Fruit fly (Drosophila melanogaster) whole organism, adult: Measurements from ENCODE around the gene CG33645.

ENCODE experiments used
- CG11617 ChIP-seq: fragments of 200-800 bp; sonication (Bioruptor generic); optimal IDR thresholded peaks from 2 replicates; lab custom pipeline; 2017; ENCODE audit warnings: mild to moderate bottlenecking, missing biosample characterization, missing genetic modification reagents, missing genetic modification characterization
- CG12768 ChIP-seq: fragments of 200-800 bp; sonication (Bioruptor generic); optimal IDR thresholded peaks from 2 replicates; lab custom pipeline; 2017; ENCODE audit warnings: missing biosample characterization, missing genetic modification characterization, mild to moderate bottlenecking, moderate library complexity, missing genetic modification reagents
- CG14711 ChIP-seq: fragments of 200-800 bp; sonication (Bioruptor generic); optimal IDR thresholded peaks from 2 replicates; lab custom pipeline; 2018; ENCODE audit warnings: missing biosample characterization, mild to moderate bottlenecking, missing genetic modification characterization, moderate library complexity
- CG1620 ChIP-seq: fragments of 200-800 bp; sonication (Bioruptor generic); optimal IDR thresholded peaks from 2 replicates; lab custom pipeline; 2016; ENCODE audit warnings: missing biosample characterization, missing genetic modification characterization
- CG33017 ChIP-seq: fragments of 200-800 bp; sonication (Bioruptor generic); optimal IDR thresholded peaks from 2 replicates; lab custom pipeline; 2018; ENCODE audit warnings: missing biosample characterization, mild to moderate bottlenecking, missing genetic modification characterization, moderate library complexity
- CG5204 ChIP-seq: fragments of 200-800 bp; sonication (Bioruptor generic); optimal IDR thresholded peaks from 2 replicates; lab custom pipeline; 2016; ENCODE audit warnings: missing biosample characterization, missing genetic modification characterization
- CG7045 ChIP-seq: fragments of 200-800 bp; sonication (Bioruptor generic); optimal IDR thresholded peaks from 2 replicates; lab custom pipeline; 2017; ENCODE audit warnings: missing biosample characterization, mild to moderate bottlenecking, missing genetic modification characterization
- CG7101 ChIP-seq: fragments of 200-800 bp; sonication (Bioruptor generic); optimal IDR thresholded peaks from 2 replicates; lab custom pipeline; 2018; ENCODE audit warnings: missing biosample characterization, mild to moderate bottlenecking, missing genetic modification characterization, moderate library complexity
- Clk ChIP-seq: fragments of 200-800 bp; sonication (Bioruptor generic); optimal IDR thresholded peaks from 2 replicates; lab custom pipeline; 2017; ENCODE audit warnings: missing biosample characterization, missing genetic modification characterization
- Crg-1 ChIP-seq: fragments of 200-800 bp; sonication (Bioruptor generic); optimal IDR thresholded peaks from 2 replicates; lab custom pipeline; 2016; ENCODE audit warnings: missing biosample characterization, missing genetic modification characterization
- Hr96 ChIP-seq: fragments of 200-800 bp; sonication (Bioruptor generic); optimal IDR thresholded peaks from 2 replicates; lab custom pipeline; 2016; ENCODE audit warnings: missing biosample characterization, missing genetic modification characterization
- Mnt ChIP-seq: fragments of 200-800 bp; sonication (Bioruptor generic); optimal IDR thresholded peaks from 2 replicates; lab custom pipeline; 2016; ENCODE audit warnings: missing biosample characterization, mild to moderate bottlenecking, missing genetic modification characterization
- bab1 ChIP-seq: fragments of 200-800 bp; sonication (Bioruptor generic); optimal IDR thresholded peaks from 3 replicates; lab custom pipeline; 2019; ENCODE audit warnings: missing biosample characterization, mild to moderate bottlenecking, missing genetic modification characterization, moderate library complexity
- cic ChIP-seq: fragments of 200-800 bp; sonication (Bioruptor generic); optimal IDR thresholded peaks from 2 replicates; lab custom pipeline; 2017; ENCODE audit warnings: missing biosample characterization, mild to moderate bottlenecking, missing genetic modification characterization, moderate library complexity
- cnc ChIP-seq, 2 experiments: fragments of >200 bp; optimal IDR thresholded peaks; 2 replicates each; lab custom pipeline; 2017
- kay ChIP-seq: fragments of 200-800 bp; sonication (Bioruptor generic); peaks from one replicate; lab custom pipeline; 2016; ENCODE audit warnings: missing biosample characterization, missing genetic modification characterization, borderline replicate concordance
- ovo ChIP-seq: fragments of 200-800 bp; sonication (Bioruptor generic); optimal IDR thresholded peaks from 2 replicates; lab custom pipeline; 2016; ENCODE audit warnings: missing biosample characterization, missing genetic modification characterization
- pad ChIP-seq: fragments of 200-800 bp; sonication (Bioruptor generic); optimal IDR thresholded peaks from 3 replicates; lab custom pipeline; 2017; ENCODE audit warnings: missing biosample characterization, missing genetic modification characterization, mild to moderate bottlenecking, moderate library complexity, missing genetic modification reagents
- tj ChIP-seq: fragments of 200-800 bp; sonication (Bioruptor generic); optimal IDR thresholded peaks from 3 replicates; lab custom pipeline; 2017; ENCODE audit warnings: missing biosample characterization, mild to moderate bottlenecking, missing genetic modification characterization, moderate library complexity
- toe ChIP-seq: fragments of 200-800 bp; sonication (Bioruptor generic); optimal IDR thresholded peaks from 2 replicates; lab custom pipeline; 2016; ENCODE audit warnings: missing biosample characterization, missing genetic modification characterization

CG33645 gene

DNA sequence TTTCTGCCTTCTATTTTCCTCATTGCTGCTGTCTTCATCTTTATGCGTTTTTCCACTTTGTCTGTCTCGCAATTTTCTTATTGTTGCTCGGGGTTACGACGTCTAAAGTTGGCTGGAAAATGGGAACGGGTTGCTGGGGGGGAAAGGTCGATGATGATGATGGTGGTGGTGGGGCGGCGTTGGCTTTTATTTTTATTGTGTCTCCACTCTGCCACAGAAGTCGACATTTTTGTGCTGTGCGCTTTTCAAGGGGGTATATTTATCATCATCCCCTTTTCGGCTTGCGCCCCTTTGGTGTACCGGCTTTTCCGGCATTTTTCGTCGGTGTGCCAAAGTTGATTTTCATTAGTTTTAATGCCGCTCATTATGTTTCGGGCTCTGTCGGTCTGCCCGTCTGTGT lies 22.8 kb downstream of the CG33645 start:
- TF ChIP-seq cnc (optimal IDR thresholded peaks at IDR 0.05; lab: Kevin White, UChicago), result no peak
- TF ChIP-seq CG11617, result no peak
- no peak for TF ChIP-seq CG12768 (GFP tag; lab: Kevin White, UChicago)
- no peak for TF ChIP-seq pad
- TF ChIP-seq CG7045 (GFP tag; lab: Kevin White, UChicago), result no peak
- TF ChIP-seq CG14711 (tag; lab: Kevin White, UChicago), result no peak
- no peak for TF ChIP-seq Hr96
- no peak for TF ChIP-seq CG1620 (GFP tag; lab: Kevin White, UChicago)
- no peak for TF ChIP-seq ovo
- no peak for TF ChIP-seq bab1 (GFP tag; lab: Kevin White, UChicago)

DNA sequence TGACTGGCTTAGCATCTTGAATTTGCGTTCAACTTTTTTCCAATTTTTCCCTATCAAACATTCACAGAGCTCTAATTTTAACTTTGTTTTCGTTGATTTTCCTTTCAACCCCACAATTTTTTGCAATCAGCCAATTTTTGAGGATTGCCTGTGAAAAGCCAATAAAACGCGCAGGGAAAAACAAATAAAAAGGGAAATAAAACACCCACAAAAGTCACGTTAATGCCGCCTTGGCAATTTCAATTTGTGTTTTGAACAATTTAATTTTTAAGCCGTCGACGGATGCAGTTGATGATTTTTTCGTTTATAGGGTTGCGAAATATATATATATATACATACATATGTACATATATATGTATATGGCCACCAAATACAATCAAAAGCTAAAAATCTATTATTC lies 36.3 kb downstream of the CG33645 start:
- TF ChIP-seq tj (GFP tag; lab: Kevin White, UChicago) (peak; percentile 61), kay (GFP tag; lab: Kevin White, UChicago) (peak; percentile 55), CG7101 (tag; lab: Kevin White, UChicago) (no peak), CG5204 (no peak), Crg-1 (GFP tag; lab: Kevin White, UChicago) (no peak)

DNA sequence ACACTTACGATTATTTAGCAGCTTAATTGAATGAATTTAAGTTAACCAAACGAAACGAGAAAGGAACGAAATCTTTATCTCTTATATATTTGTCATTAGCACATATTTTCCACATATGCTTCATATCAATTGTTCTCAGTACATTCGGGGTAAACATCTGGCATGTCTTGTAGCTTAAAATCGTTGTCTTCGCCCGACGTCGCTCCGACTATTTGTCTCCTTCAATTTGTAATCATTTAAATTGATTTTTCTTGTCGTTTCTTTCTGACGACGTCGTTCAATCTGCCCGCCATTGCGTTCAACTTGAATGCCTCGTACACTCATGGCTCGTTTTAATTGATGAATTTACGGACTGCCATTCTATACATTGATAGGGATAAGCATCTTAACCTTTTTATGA lies 37.4 kb downstream of the CG33645 start:
- TF ChIP-seq bab1 (GFP tag; lab: Kevin White, UChicago) (no peak), CG33017 (tag; lab: Kevin White, UChicago) (no peak), CG14711 (tag; lab: Kevin White, UChicago) (no peak), cic (no peak), CG7101 (tag; lab: Kevin White, UChicago) (no peak), Mnt (GFP tag; lab: Kevin White, UChicago) (no peak), Clk (GFP tag; lab: Kevin White, UChicago) (no peak), Crg-1 (GFP tag; lab: Kevin White, UChicago) (no peak), tj (GFP tag; lab: Kevin White, UChicago) (no peak), kay (GFP tag; lab: Kevin White, UChicago) (no peak), cnc (optimal IDR thresholded peaks at IDR 0.05; lab: Kevin White, UChicago) (no peak), CG5204 (no peak)

DNA sequence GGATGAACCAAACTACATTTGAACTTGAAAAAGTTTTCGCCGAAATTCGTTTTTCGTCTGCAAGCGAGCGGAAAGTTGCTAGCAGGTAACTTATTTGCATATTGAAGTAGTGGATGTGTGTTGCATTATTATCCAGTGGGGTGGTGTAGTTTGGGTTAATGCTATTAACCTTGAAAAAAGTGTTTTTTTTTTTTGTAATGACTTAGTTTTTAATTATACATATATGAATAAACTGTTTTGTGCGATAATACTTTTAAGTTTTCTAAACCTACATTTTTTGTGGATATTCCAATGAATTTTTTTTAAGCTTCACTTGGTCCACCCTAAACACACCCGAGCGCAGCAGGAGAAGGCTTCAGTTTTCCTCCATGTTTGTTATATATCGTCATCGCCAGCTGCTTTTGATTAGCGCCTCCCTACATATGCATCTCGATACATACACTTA lies 38.4 kb downstream of the CG33645 start:
- TF ChIP-seq CG7101 (tag; lab: Kevin White, UChicago) (peak; percentile 60), CG12768 (GFP tag; lab: Kevin White, UChicago) (peak; percentile 24), bab1 (GFP tag; lab: Kevin White, UChicago) (peak; percentile 83), CG5204 (peak; percentile 46), CG1620 (GFP tag; lab: Kevin White, UChicago) (peak; percentile 27), pad (no peak), cnc (optimal IDR thresholded peaks at IDR 0.05; lab: Kevin White, UChicago) (no peak), CG33017 (tag; lab: Kevin White, UChicago) (no peak), CG14711 (tag; lab: Kevin White, UChicago) (peak; percentile 34), Clk (GFP tag; lab: Kevin White, UChicago) (no peak), kay (GFP tag; lab: Kevin White, UChicago) (no peak), CG7045 (GFP tag; lab: Kevin White, UChicago) (peak; percentile 33), CG11617 (peak; percentile 53), Hr96 (peak; percentile 43)

DNA sequence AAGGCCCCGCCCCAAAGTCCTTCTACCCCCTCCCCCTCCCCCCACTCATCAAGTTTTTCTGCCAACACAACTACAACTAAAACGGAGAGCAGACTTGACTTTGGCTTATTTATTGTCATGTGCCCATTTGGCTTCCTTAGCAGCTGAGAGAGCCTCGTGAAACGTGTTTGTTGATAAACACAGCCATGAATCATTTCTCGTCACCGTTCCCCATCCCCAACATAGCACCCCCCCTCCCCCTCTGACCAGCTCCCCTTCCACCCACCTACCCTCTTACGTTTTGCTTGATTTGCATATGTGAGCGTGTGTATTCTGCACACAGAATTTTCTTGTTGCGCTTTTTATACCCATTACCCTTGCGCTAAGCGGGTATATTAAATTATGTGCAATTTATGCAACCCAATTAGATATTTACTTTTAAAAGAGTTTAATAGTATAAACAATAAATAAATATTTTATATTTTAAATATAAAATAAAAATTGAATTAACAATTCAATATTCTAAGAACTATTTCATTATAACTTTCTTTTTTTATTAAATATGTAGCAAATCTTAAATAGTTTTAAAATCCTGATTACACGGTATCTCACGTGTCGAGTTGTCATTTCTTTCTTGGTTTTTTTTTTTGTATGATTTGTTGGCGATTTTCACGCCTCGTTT lies 39.3 kb downstream of the CG33645 start:
- TF ChIP-seq Hr96, result no peak
- peak; percentile 94 for TF ChIP-seq tj (GFP tag; lab: Kevin White, UChicago)
- TF ChIP-seq ovo, result no peak
- no peak for TF ChIP-seq CG1620 (GFP tag; lab: Kevin White, UChicago)
- TF ChIP-seq CG12768 (GFP tag; lab: Kevin White, UChicago), result no peak
- TF ChIP-seq toe, result no peak
- TF ChIP-seq Mnt (GFP tag; lab: Kevin White, UChicago), result no peak
- TF ChIP-seq CG5204, result no peak
- TF ChIP-seq CG7045 (GFP tag; lab: Kevin White, UChicago), result peak; percentile 23
- no peak for TF ChIP-seq bab1 (GFP tag; lab: Kevin White, UChicago)
- TF ChIP-seq cnc (optimal IDR thresholded peaks at IDR 0.05; lab: Kevin White, UChicago), result no peak
- peak; percentile 12 for TF ChIP-seq kay (GFP tag; lab: Kevin White, UChicago)
- peak; percentile 23 for TF ChIP-seq CG11617
- TF ChIP-seq CG14711 (tag; lab: Kevin White, UChicago), result peak; percentile 46
- no peak for TF ChIP-seq Crg-1 (GFP tag; lab: Kevin White, UChicago)
- TF ChIP-seq cic, result no peak
- peak; percentile 12 for TF ChIP-seq pad
- no peak for TF ChIP-seq CG33017 (tag; lab: Kevin White, UChicago)
- no peak for TF ChIP-seq CG7101 (tag; lab: Kevin White, UChicago)
